Worm (Caenorhabditis elegans) whole organism, L3 larva: ENCODE measurements around the gene C17E7.13.

Experiments
- ZK546.5 ChIP-seq: sonication (generic microtip); optimal IDR thresholded peaks from 2 replicates; lab custom pipeline; 2017; ENCODE audit warnings: missing biosample characterization, missing genetic modification characterization
- aly-2 ChIP-seq: fragments of 150-350 bp; optimal IDR thresholded peaks from 2 replicates; lab custom pipeline; 2014; ENCODE audit warnings: missing biosample characterization, missing genetic modification characterization
- ama-1 ChIP-seq: fragments of 150-350 bp; optimal IDR thresholded peaks from 2 replicates; lab custom pipeline; 2018
- ceh-16 ChIP-seq: sonication (generic microtip); optimal IDR thresholded peaks from 2 replicates; lab custom pipeline; 2017; ENCODE audit warnings: missing biosample characterization, missing genetic modification characterization
- ceh-82 ChIP-seq: fragments of 150-350 bp; optimal IDR thresholded peaks from 2 replicates; lab custom pipeline; 2014; ENCODE audit warnings: missing biosample characterization, missing genetic modification characterization
- ceh-9 ChIP-seq: sonication (generic microtip); optimal IDR thresholded peaks from 2 replicates; lab custom pipeline; 2018; ENCODE audit warnings: missing biosample characterization, missing genetic modification characterization
- egl-27 ChIP-seq: sonication (generic microtip); optimal IDR thresholded peaks from 4 replicates; lab custom pipeline; 2017; ENCODE audit warnings: missing biosample characterization, missing genetic modification reagents, missing genetic modification characterization
- elt-1 ChIP-seq: fragments of 150-350 bp; optimal IDR thresholded peaks from 2 replicates; lab custom pipeline; 2014; ENCODE audit warnings: missing biosample characterization, missing genetic modification characterization
- elt-3 ChIP-seq, 3 experiments: fragments of 150-350 bp in 1 of 3; sonication (generic microtip) in 2 of 3; optimal IDR thresholded peaks; 2 replicates in 2 of 3; 4 replicates in 1 of 3; lab custom pipeline; 2014 to 2017; ENCODE audit warnings: missing biosample characterization in 3 of 3, missing genetic modification characterization in 3 of 3
- fkh-10 ChIP-seq: sonication (generic microtip); optimal IDR thresholded peaks from 2 replicates; lab custom pipeline; 2017; ENCODE audit warnings: missing biosample characterization, missing genetic modification reagents, missing genetic modification characterization
- fkh-2 ChIP-seq: fragments of 150-350 bp; optimal IDR thresholded peaks from 2 replicates; lab custom pipeline; 2014; ENCODE audit warnings: missing biosample characterization, missing genetic modification reagents, missing genetic modification characterization
- fos-1 ChIP-seq: fragments of 150-350 bp; optimal IDR thresholded peaks from 2 replicates; lab custom pipeline; 2014; ENCODE audit warnings: missing biosample characterization, missing genetic modification characterization
- hmg-11 ChIP-seq: sonication (generic microtip); optimal IDR thresholded peaks from 2 replicates; lab custom pipeline; 2016; ENCODE audit warnings: missing genetic modification characterization, missing compliant biosample characterization
- lin-15B ChIP-seq: fragments of 150-350 bp; optimal IDR thresholded peaks from 2 replicates; lab custom pipeline; 2014; ENCODE audit warnings: missing biosample characterization, missing genetic modification characterization
- lin-39 ChIP-seq: fragments of 150-350 bp; optimal IDR thresholded peaks from 2 replicates; lab custom pipeline; 2018; ENCODE audit warnings: missing biosample characterization, missing genetic modification reagents, missing genetic modification characterization
- lsy-12 ChIP-seq: sonication (generic microtip); optimal IDR thresholded peaks from 2 replicates; lab custom pipeline; 2016; ENCODE audit warnings: mild to moderate bottlenecking, missing genetic modification characterization, missing compliant biosample characterization
- mml-1 ChIP-seq: fragments of 150-350 bp; sonication (generic microtip); optimal IDR thresholded peaks from 3 replicates; lab custom pipeline; 2014; ENCODE audit warnings: missing biosample characterization, missing genetic modification characterization
- nfya-1 ChIP-seq: sonication (generic microtip); optimal IDR thresholded peaks from 2 replicates; lab custom pipeline; 2017; ENCODE audit warnings: missing genetic modification characterization, mild to moderate bottlenecking, missing compliant biosample characterization, antibody characterized with exemption, moderate library complexity; ENCODE audit not compliant: insufficient read depth
- nhr-11 ChIP-seq: fragments of 150-350 bp; optimal IDR thresholded peaks from 2 replicates; lab custom pipeline; 2014; ENCODE audit warnings: missing biosample characterization, missing genetic modification characterization
- nhr-12 ChIP-seq: fragments of 150-350 bp; optimal IDR thresholded peaks from 2 replicates; lab custom pipeline; 2014; ENCODE audit warnings: missing biosample characterization, missing genetic modification characterization
- nhr-23 ChIP-seq: fragments of 150-350 bp; optimal IDR thresholded peaks from 2 replicates; lab custom pipeline; 2014; ENCODE audit warnings: missing biosample characterization, missing genetic modification reagents, missing genetic modification characterization
- nhr-237 ChIP-seq: fragments of 150-350 bp; optimal IDR thresholded peaks from 2 replicates; lab custom pipeline; 2014; ENCODE audit warnings: missing biosample characterization, missing genetic modification characterization
- nhr-25 ChIP-seq: sonication (generic microtip); optimal IDR thresholded peaks from 2 replicates; lab custom pipeline; 2017; ENCODE audit warnings: missing biosample characterization, missing genetic modification characterization
- nhr-28 ChIP-seq: fragments of 150-350 bp; optimal IDR thresholded peaks from 2 replicates; lab custom pipeline; 2014; ENCODE audit warnings: missing biosample characterization, missing genetic modification characterization
- nhr-67 ChIP-seq: fragments of 150-350 bp; optimal IDR thresholded peaks from 2 replicates; lab custom pipeline; 2014; ENCODE audit warnings: missing biosample characterization, missing genetic modification characterization
- nhr-76 ChIP-seq: fragments of 150-350 bp; sonication (generic microtip); optimal IDR thresholded peaks from 5 replicates; lab custom pipeline; 2014; ENCODE audit warnings: missing biosample characterization, missing genetic modification characterization
- nhr-77 ChIP-seq: fragments of 150-350 bp; optimal IDR thresholded peaks from 2 replicates; lab custom pipeline; 2014; ENCODE audit warnings: missing biosample characterization, missing genetic modification characterization
- pha-4 ChIP-seq: fragments of 150-350 bp; optimal IDR thresholded peaks from 2 replicates; lab custom pipeline; 2014; ENCODE audit warnings: missing biosample characterization, missing genetic modification reagents, missing genetic modification characterization
- pqm-1 ChIP-seq: fragments of 150-350 bp; optimal IDR thresholded peaks from 2 replicates; lab custom pipeline; 2017; ENCODE audit warnings: missing biosample characterization, missing genetic modification characterization, inconsistent platforms
- sea-2 ChIP-seq: fragments of 150-350 bp; sonication (generic microtip); optimal IDR thresholded peaks from 4 replicates; lab custom pipeline; 2014; ENCODE audit warnings: missing biosample characterization, missing genetic modification reagents, missing genetic modification characterization
- tbx-2 ChIP-seq: sonication (generic microtip); optimal IDR thresholded peaks from 2 replicates; lab custom pipeline; 2016; ENCODE audit warnings: mild to moderate bottlenecking, missing genetic modification characterization, missing compliant biosample characterization
- unc-39 ChIP-seq: sonication (generic microtip); optimal IDR thresholded peaks from 4 replicates; lab custom pipeline; 2017; ENCODE audit warnings: missing biosample characterization, missing genetic modification characterization
- unc-62 ChIP-seq: fragments of 150-350 bp; sonication (generic microtip); optimal IDR thresholded peaks from 4 replicates; lab custom pipeline; 2014; ENCODE audit warnings: missing biosample characterization, missing genetic modification reagents, missing genetic modification characterization
- ztf-4 ChIP-seq: fragments of 150-350 bp; optimal IDR thresholded peaks from 2 replicates; lab custom pipeline; 2014; ENCODE audit warnings: missing biosample characterization, missing genetic modification characterization

Gene C17E7.13

ce11 chrV:3913131-3913530 lies 24.0 kb upstream of the C17E7.13 start:
- TF ChIP-seq lin-39 (no peak), nhr-12 (tag; lab: Kevin White, UChicago) (no peak)

- no peak for TF ChIP-seq lin-15B (tag; lab: Kevin White, UChicago)
- no peak for TF ChIP-seq unc-39 (tag; lab: Kevin White, UChicago)
- no peak for TF ChIP-seq nhr-23
- TF ChIP-seq fkh-10 (GFP tag; lab: Kevin White, UChicago): no peak
- no peak for TF ChIP-seq nfya-1 (tag; lab: Kevin White, UChicago)
- no peak for TF ChIP-seq mml-1 (tag; lab: Kevin White, UChicago)
- no peak for TF ChIP-seq aly-2 (tag; lab: Kevin White, UChicago)
- TF ChIP-seq tbx-2 (tag; lab: Kevin White, UChicago): no peak
- TF ChIP-seq, all 47 proteins: peak for 0
Observed at ce11 chrV:3912472-3912871, 23.4 kb upstream of the C17E7.13 start, which contains the start of gene srx-68. Gene srx-68 (plus strand): TSS chrV:3912772.

ce11 chrV:3905841-3906240 lies 16.8 kb upstream of the C17E7.13 start, which contains the start of gene nhr-156:
Gene nhr-156 (plus strand): TSS chrV:3906106.
- TF ChIP-seq lsy-12 (tag; lab: Kevin White, UChicago) (no peak), fos-1 (tag; lab: Kevin White, UChicago) (no peak), aly-2 (tag; lab: Kevin White, UChicago) (no peak), sea-2 (GFP tag; lab: Kevin White, UChicago) (no peak), nhr-28 (no peak), nhr-25 (tag; lab: Kevin White, UChicago) (no peak), ama-1 (lab: Kevin White, UChicago) (no peak), pha-4 (no peak), ceh-82 (tag; lab: Kevin White, UChicago) (no peak), nhr-237 (tag; lab: Kevin White, UChicago) (no peak), tbx-2 (tag; lab: Kevin White, UChicago) (no peak), ceh-16 (tag; lab: Kevin White, UChicago) (no peak), elt-3 (tag; optimal IDR thresholded peaks at IDR 0.05; lab: Kevin White, UChicago) (no peak), hmg-11 (tag; lab: Kevin White, UChicago) (no peak), nhr-11 (no peak), mml-1 (tag; lab: Kevin White, UChicago) (no peak), egl-27 (tag; lab: Kevin White, UChicago) (no peak), unc-62 (GFP tag; lab: Kevin White, UChicago) (no peak), ZK546.5 (tag; lab: Kevin White, UChicago) (no peak)

- TF ChIP-seq nhr-12 (tag; lab: Kevin White, UChicago): no peak
- no peak for TF ChIP-seq nhr-77 (tag; lab: Kevin White, UChicago)
- no peak for TF ChIP-seq unc-62 (GFP tag; lab: Kevin White, UChicago)
- TF ChIP-seq nhr-76 (tag; lab: Kevin White, UChicago): no peak
- no peak for TF ChIP-seq tbx-2 (tag; lab: Kevin White, UChicago)
- no peak for TF ChIP-seq fkh-10 (GFP tag; lab: Kevin White, UChicago)
- no peak for TF ChIP-seq nhr-67 (tag; lab: Kevin White, UChicago)
- no peak for TF ChIP-seq fkh-2 (tag; lab: Kevin White, UChicago)
- no peak for TF ChIP-seq sea-2 (GFP tag; lab: Kevin White, UChicago)
- TF ChIP-seq, all 47 proteins: peak for 0
Observed at ce11 chrV:3903424-3903823, 14.3 kb upstream of the C17E7.13 start.

- TF ChIP-seq nhr-11: no peak
- no peak for TF ChIP-seq nhr-23
- no peak for TF ChIP-seq unc-39 (tag; lab: Kevin White, UChicago)
- TF ChIP-seq fkh-10 (GFP tag; lab: Kevin White, UChicago): no peak
- no peak for TF ChIP-seq lsy-12 (tag; lab: Kevin White, UChicago)
- TF ChIP-seq pha-4: no peak
- TF ChIP-seq, all 47 proteins: peak for 0
Observed at ce11 chrV:3902458-3903157, 13.5 kb upstream of the C17E7.13 start, which contains the start of the genes str-229 and srh-190. Gene str-229 (minus strand): TSS chrV:3902558. Gene srh-190 (plus strand): TSS chrV:3903107.

- TF ChIP-seq elt-1 (tag; lab: Kevin White, UChicago): no peak
- no peak for TF ChIP-seq ztf-4
- no peak for TF ChIP-seq fkh-2 (tag; lab: Kevin White, UChicago)
- no peak for TF ChIP-seq pqm-1 (tag; lab: Kevin White, UChicago)
- no peak for TF ChIP-seq unc-39 (tag; lab: Kevin White, UChicago)
- no peak for TF ChIP-seq pha-4
- no peak for TF ChIP-seq nfya-1 (tag; lab: Kevin White, UChicago)
- TF ChIP-seq ceh-9 (tag; lab: Kevin White, UChicago): no peak
- TF ChIP-seq unc-62 (GFP tag; lab: Kevin White, UChicago): no peak
- TF ChIP-seq, all 47 proteins: peak for 0
Observed at ce11 chrV:3900102-3900501, 11.0 kb upstream of the C17E7.13 start, which contains the start of gene irld-22. Gene irld-22 (minus strand): TSS chrV:3900202.
